Worm (Caenorhabditis elegans) whole organism, L2 larva: ENCODE data around the gene ZK813.7.

Experiments
- R02D3.7 ChIP-seq: fragments of 150-350 bp; optimal IDR thresholded peaks from 2 replicates; lab custom pipeline; 2014; ENCODE audit warnings: missing biosample characterization, missing genetic modification characterization
- ZK546.5 ChIP-seq: sonication (generic microtip); optimal IDR thresholded peaks from 2 replicates; lab custom pipeline; 2017; ENCODE audit warnings: missing biosample characterization, missing genetic modification characterization
- ama-1 ChIP-seq: fragments of 150-350 bp; optimal IDR thresholded peaks from 2 replicates; lab custom pipeline; 2018; ENCODE audit warnings: inconsistent platforms
- elt-3 ChIP-seq: sonication (generic microtip); optimal IDR thresholded peaks from 2 replicates; lab custom pipeline; 2017; ENCODE audit warnings: missing biosample characterization, missing genetic modification characterization
- nhr-23 ChIP-seq: fragments of 150-350 bp; optimal IDR thresholded peaks from 2 replicates; lab custom pipeline; 2014; ENCODE audit warnings: missing biosample characterization, missing genetic modification reagents, missing genetic modification characterization
- nhr-237 ChIP-seq: fragments of 150-350 bp; optimal IDR thresholded peaks from 2 replicates; lab custom pipeline; 2014; ENCODE audit warnings: missing biosample characterization, missing genetic modification characterization
- sma-3 ChIP-seq: sonication (generic microtip); optimal IDR thresholded peaks from 2 replicates; lab custom pipeline; 2016; ENCODE audit warnings: missing genetic modification reagents, missing genetic modification characterization, missing compliant biosample characterization
- zag-1 ChIP-seq: fragments of 150-350 bp; optimal IDR thresholded peaks from 2 replicates; lab custom pipeline; 2014; ENCODE audit warnings: missing biosample characterization, missing genetic modification characterization
- ztf-11 ChIP-seq: sonication (generic microtip); optimal IDR thresholded peaks from 2 replicates; lab custom pipeline; 2017; ENCODE audit warnings: missing biosample characterization, missing genetic modification characterization

DNA sequence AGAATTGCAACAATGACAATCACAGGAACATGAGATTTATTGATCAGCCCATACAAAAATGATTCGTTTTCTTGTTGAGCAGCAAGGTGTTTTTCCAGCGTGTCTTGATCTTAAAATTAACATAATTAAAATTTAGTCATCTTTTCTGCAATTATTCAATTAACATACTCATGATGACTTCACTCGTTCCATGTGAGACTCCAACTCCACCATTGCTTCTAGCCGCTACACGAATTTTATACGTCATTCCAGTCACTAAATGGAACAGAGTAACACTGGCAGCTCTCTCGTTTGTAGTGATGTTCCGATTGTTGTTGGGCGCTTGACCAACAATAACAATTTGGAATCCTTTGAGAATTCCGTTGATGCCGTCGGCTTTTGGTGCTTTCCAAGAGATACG is 9.3 kb downstream of the ZK813.7 start:
- no peak for TF ChIP-seq zag-1 (tag; lab: Kevin White, UChicago)
- TF ChIP-seq ama-1 = no peak
- TF ChIP-seq nhr-237 (tag; lab: Kevin White, UChicago) = no peak
- TF ChIP-seq sma-3 (GFP tag; lab: Kevin White, UChicago) = no peak
- no peak for TF ChIP-seq nhr-23 (tag; lab: Kevin White, UChicago)
- TF ChIP-seq elt-3 = no peak
- no peak for TF ChIP-seq R02D3.7 (tag; lab: Kevin White, UChicago)
- TF ChIP-seq ztf-11 (tag; lab: Kevin White, UChicago) = no peak
- TF ChIP-seq ZK546.5 (tag; lab: Kevin White, UChicago) = no peak
